Worm (Caenorhabditis elegans) whole organism, late embryonic: ENCODE measurements around the gene srh-184.

ENCODE experiments used
- T23F11.4 ChIP-seq: fragments of 200-800 bp; sonication (Bioruptor generic); optimal IDR thresholded peaks from 2 replicates; lab custom pipeline; 2018; ENCODE audit warnings: mild to moderate bottlenecking, missing genetic modification characterization, missing compliant biosample characterization
- dmd-4 ChIP-seq: sonication (generic microtip); optimal IDR thresholded peaks from 2 replicates; lab custom pipeline; 2016; ENCODE audit warnings: borderline replicate concordance, missing genetic modification characterization, missing compliant biosample characterization
- fkh-10 ChIP-seq: fragments of 150-350 bp; optimal IDR thresholded peaks from 2 replicates; lab custom pipeline; 2014; ENCODE audit warnings: missing biosample characterization, missing genetic modification reagents, missing genetic modification characterization
- hlh-13 ChIP-seq: fragments of 200-800 bp; sonication (Bioruptor generic); optimal IDR thresholded peaks from 2 replicates; lab custom pipeline; 2018; ENCODE audit warnings: mild to moderate bottlenecking, missing genetic modification characterization, missing compliant biosample characterization
- nhr-11 ChIP-seq: fragments of 150-350 bp; optimal IDR thresholded peaks from 2 replicates; lab custom pipeline; 2014; ENCODE audit warnings: missing biosample characterization, missing genetic modification characterization
- nhr-232 ChIP-seq: sonication (generic microtip); optimal IDR thresholded peaks from 2 replicates; lab custom pipeline; 2016; ENCODE audit warnings: missing genetic modification characterization, missing compliant biosample characterization
- pha-4 ChIP-seq: fragments of 150-350 bp; optimal IDR thresholded peaks from 2 replicates; lab custom pipeline; 2018; ENCODE audit warnings: missing biosample characterization, missing genetic modification reagents, missing genetic modification characterization
- rnt-1 ChIP-seq: sonication (generic microtip); optimal IDR thresholded peaks from 2 replicates; lab custom pipeline; 2016; ENCODE audit warnings: missing genetic modification characterization, missing compliant biosample characterization
- sox-4 ChIP-seq: sonication (generic microtip); optimal IDR thresholded peaks from 2 replicates; lab custom pipeline; 2017; ENCODE audit warnings: mild to moderate bottlenecking, missing genetic modification characterization, inconsistent platforms, missing compliant biosample characterization
- tbx-2 ChIP-seq: sonication (generic microtip); optimal IDR thresholded peaks from 2 replicates; lab custom pipeline; 2016; ENCODE audit warnings: missing genetic modification characterization, missing compliant biosample characterization
- tbx-7 ChIP-seq: sonication (generic microtip); optimal IDR thresholded peaks from 2 replicates; lab custom pipeline; 2016; ENCODE audit warnings: missing genotype, missing genetic modification characterization, missing compliant biosample characterization
- ttx-3 ChIP-seq: sonication (generic microtip); optimal IDR thresholded peaks from 2 replicates; lab custom pipeline; 2016; ENCODE audit warnings: missing genetic modification reagents, missing genetic modification characterization, missing compliant biosample characterization
- zip-5 ChIP-seq: sonication (generic microtip); optimal IDR thresholded peaks from 2 replicates; lab custom pipeline; 2016; ENCODE audit warnings: missing genetic modification characterization, missing compliant biosample characterization

- TF ChIP-seq nhr-232 (tag; lab: Kevin White, UChicago) (no peak), hlh-13 (GFP tag; lab: Kevin White, UChicago) (no peak), fkh-10 (GFP tag; lab: Kevin White, UChicago) (no peak), tbx-2 (tag; lab: Kevin White, UChicago) (no peak), rnt-1 (no peak), tbx-7 (no peak), ttx-3 (no peak), pha-4 (no peak), zip-5 (no peak), dmd-4 (tag; lab: Kevin White, UChicago) (no peak), nhr-11 (tag; lab: Kevin White, UChicago) (no peak), T23F11.4 (GFP tag; lab: Kevin White, UChicago) (no peak), sox-4 (tag; lab: Kevin White, UChicago) (no peak)
Measured at ce11 chrV:10790921-10791320, 7.1 kb downstream of the srh-184 start, which contains the start of gene D1054.9.
